Fruit fly (Drosophila melanogaster) S2 (cell line): ENCODE data around the gene atms.

Source experiments
- CG8478 ChIP-seq: fragments of >200 bp; optimal IDR thresholded peaks from 2 replicates; lab custom pipeline; 2018
- CTCF ChIP-seq, 2 experiments: fragments of >200 bp; optimal IDR thresholded peaks; 2 replicates each; lab custom pipeline; 2018

The atms gene

dm6 chr3R:4780721-4781120, 30.9 kb downstream of the atms start:
- TF ChIP-seq CG8478 (lab: Kevin White, UChicago) (no peak), CTCF (optimal IDR thresholded peaks at IDR 0.05; lab: Kevin White, UChicago) (no peak)

- TF ChIP-seq CTCF (optimal IDR thresholded peaks at IDR 0.05; lab: Kevin White, UChicago), result no peak
- no peak for TF ChIP-seq CG8478 (lab: Kevin White, UChicago)
Observed at dm6 chr3R:4784622-4785021, 34.8 kb downstream of the atms start, which contains the start of gene Ccdc39. TSS of gene Ccdc39 (minus strand) at chr3R:4784722.

- no peak for TF ChIP-seq CG8478 (lab: Kevin White, UChicago)
- no peak for TF ChIP-seq CTCF (optimal IDR thresholded peaks at IDR 0.05; lab: Kevin White, UChicago)
Observed at dm6 chr3R:4797585-4797984, 47.8 kb downstream of the atms start.

dm6 chr3R:4798025-4798424, 48.2 kb downstream of the atms start:
- TF ChIP-seq CG8478 (lab: Kevin White, UChicago) (no peak), CTCF (optimal IDR thresholded peaks at IDR 0.05; lab: Kevin White, UChicago) (no peak)

- no peak for TF ChIP-seq CG8478 (lab: Kevin White, UChicago)
- no peak for TF ChIP-seq CTCF (optimal IDR thresholded peaks at IDR 0.05; lab: Kevin White, UChicago)
Observed at dm6 chr3R:4804126-4804649, 54.4 kb downstream of the atms start.

dm6 chr3R:4804828-4805707, 55.2 kb downstream of the atms start:
- TF ChIP-seq CTCF (optimal IDR thresholded peaks at IDR 0.05; lab: Kevin White, UChicago) (no peak), CG8478 (lab: Kevin White, UChicago) (no peak)

dm6 chr3R:4806318-4806757, 56.5 kb downstream of the atms start:
- no peak for TF ChIP-seq CTCF (optimal IDR thresholded peaks at IDR 0.05; lab: Kevin White, UChicago)
- TF ChIP-seq CG8478 (lab: Kevin White, UChicago), result no peak

- TF ChIP-seq CTCF (optimal IDR thresholded peaks at IDR 0.05; lab: Kevin White, UChicago) (no peak), CG8478 (lab: Kevin White, UChicago) (no peak)
Observed at dm6 chr3R:4807582-4807981, 57.7 kb downstream of the atms start.

- TF ChIP-seq CG8478 (lab: Kevin White, UChicago) (no peak), CTCF (optimal IDR thresholded peaks at IDR 0.05; lab: Kevin White, UChicago) (no peak)
Observed at dm6 chr3R:4809944-4810653, 60.3 kb downstream of the atms start.

dm6 chr3R:4811124-4811935, 61.5 kb downstream of the atms start, which contains the start of gene Gmppb:
TSS of gene Gmppb (plus strand) at chr3R:4811444.
- TF ChIP-seq CG8478 (lab: Kevin White, UChicago) (no peak), CTCF (optimal IDR thresholded peaks at IDR 0.05; lab: Kevin White, UChicago) (no peak)

dm6 chr3R:4811936-4812534, 62.2 kb downstream of the atms start, which contains the start of the genes Hus1-like and ctrip:
TSS of gene Hus1-like (minus strand) at chr3R:4812096.
TSS of gene ctrip (minus strand) at chr3R:4812096.
- no peak for TF ChIP-seq CG8478 (lab: Kevin White, UChicago)
- peak in 1 of 2 experiments; percentile 9 for TF ChIP-seq CTCF (optimal IDR thresholded peaks at IDR 0.05; lab: Kevin White, UChicago)

- TF ChIP-seq CTCF (optimal IDR thresholded peaks at IDR 0.05; lab: Kevin White, UChicago) (no peak), CG8478 (lab: Kevin White, UChicago) (no peak)
Observed at dm6 chr3R:4813172-4813716, 63.4 kb downstream of the atms start.

- TF ChIP-seq CTCF (optimal IDR thresholded peaks at IDR 0.05; lab: Kevin White, UChicago) (no peak), CG8478 (lab: Kevin White, UChicago) (no peak)
Observed at dm6 chr3R:4814677-4815076, 64.8 kb downstream of the atms start.
